Worm (Caenorhabditis elegans): ENCODE measurements around the gene Y47D7A.12.

DNA sequence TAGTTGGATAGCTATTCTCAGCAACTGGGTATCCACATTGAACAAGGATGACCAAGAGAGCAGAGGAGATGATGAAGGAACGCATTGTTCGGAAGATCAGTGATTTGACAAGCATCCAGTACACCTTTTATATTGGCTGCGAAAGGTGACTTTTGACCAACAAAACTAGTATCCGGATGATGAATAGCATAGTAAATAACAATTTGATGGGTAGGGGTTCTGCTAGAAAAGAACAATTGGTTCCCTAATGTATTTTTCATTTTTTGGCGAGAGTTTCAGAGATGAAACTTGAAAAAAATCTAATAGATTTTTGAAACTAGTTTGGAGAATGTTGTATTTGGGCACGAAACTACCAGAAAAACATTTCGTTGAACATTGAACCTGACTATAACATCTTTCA is 1.3 kb downstream of the Y47D7A.12 start, which contains the start of gene Y47D7A.11:
- TF ChIP-seq madf-8 (GFP tag; conservative IDR thresholded peaks at IDR 0.05), result no peak
- no peak for TF ChIP-seq ztf-22 (GFP tag; optimal IDR thresholded peaks at IDR 0.05)
- no peak for TF ChIP-seq madf-6 (GFP tag; IDR thresholded peaks at IDR 0.05)
